Fruit fly (Drosophila melanogaster) whole organism, prepupa: ENCODE measurements around the gene Nepl12.
"Not testable (repeated sequence)": the region's sequence is repeated elsewhere in the genome, so short reads cannot be mapped to it uniquely, and the experiment has no call there.

ENCODE experiments used
- Blimp-1 ChIP-seq: fragments of 200-800 bp; sonication (Bioruptor generic); optimal IDR thresholded peaks from 3 replicates; lab custom pipeline; 2017; ENCODE audit warnings: missing biosample characterization, missing genetic modification characterization, mild to moderate bottlenecking, moderate library complexity, missing genetic modification reagents
- CG10631 ChIP-seq: fragments of 200-800 bp; sonication (Bioruptor generic); optimal IDR thresholded peaks from 2 replicates; lab custom pipeline; 2016; ENCODE audit warnings: missing biosample characterization, missing genetic modification characterization
- CG10669 ChIP-seq: fragments of 200-800 bp; sonication (Bioruptor generic); optimal IDR thresholded peaks from 3 replicates; lab custom pipeline; 2018; ENCODE audit warnings: missing biosample characterization, mild to moderate bottlenecking, missing genetic modification characterization, moderate library complexity
- CG11294 ChIP-seq: fragments of 200-800 bp; sonication (Bioruptor generic); IDR thresholded peaks from 2 replicates; pipeline ENCODE4 v1.3.6; 2022; ENCODE audit warnings: missing biosample characterization, missing genetic modification characterization
- CG11762 ChIP-seq: fragments of 200-800 bp; sonication (Bioruptor generic); optimal IDR thresholded peaks from 3 replicates; lab custom pipeline; 2016; ENCODE audit warnings: missing biosample characterization, missing genetic modification characterization; ENCODE audit not compliant: insufficient read depth
- CG11902 ChIP-seq: fragments of 200-800 bp; sonication (Bioruptor generic); optimal IDR thresholded peaks from 3 replicates; lab custom pipeline; 2016; ENCODE audit warnings: missing biosample characterization, missing genetic modification characterization
- CG15336 ChIP-seq: fragments of 200-800 bp; sonication (Bioruptor generic); IDR thresholded peaks from 2 replicates; pipeline ENCODE4 v1.3.6; 2022; ENCODE audit warnings: missing biosample characterization, missing genetic modification characterization
- CG16779 ChIP-seq: fragments of 200-800 bp; sonication (Bioruptor generic); optimal IDR thresholded peaks from 3 replicates; lab custom pipeline; 2017; ENCODE audit warnings: missing biosample characterization, mild to moderate bottlenecking, missing genetic modification characterization
- CG3032 ChIP-seq: fragments of 200-800 bp; optimal IDR thresholded peaks from 2 replicates; lab custom pipeline; 2019; ENCODE audit warnings: missing biosample characterization, mild to moderate bottlenecking, missing genetic modification characterization, moderate library complexity
- CG32006 ChIP-seq: fragments of 200-800 bp; sonication (Bioruptor generic); optimal IDR thresholded peaks from 3 replicates; lab custom pipeline; 2017; ENCODE audit warnings: missing biosample characterization, mild to moderate bottlenecking, missing genetic modification characterization
- CG3919 ChIP-seq: fragments of 200-800 bp; sonication (Bioruptor generic); optimal IDR thresholded peaks from 3 replicates; lab custom pipeline; 2016; ENCODE audit warnings: missing biosample characterization, missing genetic modification characterization
- CG6808 ChIP-seq: fragments of 200-800 bp; sonication (Bioruptor generic); optimal IDR thresholded peaks from 3 replicates; lab custom pipeline; 2017; ENCODE audit warnings: missing biosample characterization, missing genetic modification characterization, mild to moderate bottlenecking, moderate library complexity, missing genetic modification reagents
- CG7368 ChIP-seq: fragments of 200-800 bp; sonication (Bioruptor generic); optimal IDR thresholded peaks from 3 replicates; lab custom pipeline; 2016; ENCODE audit warnings: missing biosample characterization, missing genetic modification characterization
- CG8319 ChIP-seq: fragments of 200-800 bp; sonication (Bioruptor generic); optimal IDR thresholded peaks from 3 replicates; lab custom pipeline; 2016; ENCODE audit warnings: missing biosample characterization, missing genetic modification characterization
- CG8632 ChIP-seq: fragments of 200-800 bp; sonication (Bioruptor generic); optimal IDR thresholded peaks from 3 replicates; lab custom pipeline; 2016; ENCODE audit warnings: missing biosample characterization, missing genetic modification characterization
- CG9139 ChIP-seq: fragments of 200-800 bp; sonication (Bioruptor generic); optimal IDR thresholded peaks from 3 replicates; lab custom pipeline; 2017; ENCODE audit warnings: missing biosample characterization, mild to moderate bottlenecking, missing genetic modification characterization
- Eip78C ChIP-seq: fragments of 200-800 bp; sonication (Bioruptor generic); peaks from one replicate; lab custom pipeline; 2016; ENCODE audit warnings: missing biosample characterization, missing genetic modification characterization
- Eip93F ChIP-seq: fragments of 200-800 bp; sonication (Bioruptor generic); optimal IDR thresholded peaks from 2 replicates; lab custom pipeline; 2016; ENCODE audit warnings: missing biosample characterization, mild to moderate bottlenecking, missing genetic modification characterization
- Ets21C ChIP-seq: fragments of 200-800 bp; sonication (Bioruptor generic); optimal IDR thresholded peaks from 3 replicates; lab custom pipeline; 2016; ENCODE audit warnings: missing biosample characterization, missing genetic modification characterization
- Ets96B ChIP-seq: fragments of 200-800 bp; optimal IDR thresholded peaks from 2 replicates; lab custom pipeline; 2019; ENCODE audit warnings: missing biosample characterization, mild to moderate bottlenecking, missing genetic modification characterization, moderate library complexity
- Gug ChIP-seq: fragments of 200-800 bp; sonication (Bioruptor generic); IDR thresholded peaks from 2 replicates; pipeline ENCODE4 v1.3.6; 2022; ENCODE audit warnings: missing biosample characterization, missing genetic modification characterization
- Hr38 ChIP-seq: sonication (Bioruptor generic); optimal IDR thresholded peaks from 2 replicates; lab custom pipeline; 2016; ENCODE audit warnings: missing biosample characterization, missing genetic modification characterization
- Hr39 ChIP-seq: fragments of 200-800 bp; sonication (Bioruptor generic); optimal IDR thresholded peaks from 2 replicates; lab custom pipeline; 2016; ENCODE audit warnings: missing biosample characterization, missing genetic modification characterization
- Hr4 ChIP-seq: fragments of 200-800 bp; sonication (Bioruptor generic); optimal IDR thresholded peaks from 3 replicates; lab custom pipeline; 2016; ENCODE audit warnings: missing biosample characterization, missing genetic modification characterization
- Met ChIP-seq: fragments of 200-800 bp; sonication (Bioruptor generic); optimal IDR thresholded peaks from 3 replicates; lab custom pipeline; 2016; ENCODE audit warnings: missing biosample characterization, missing genetic modification characterization
- Smox ChIP-seq: fragments of 200-800 bp; sonication (Bioruptor generic); optimal IDR thresholded peaks from 3 replicates; lab custom pipeline; 2016; ENCODE audit warnings: missing biosample characterization, missing genetic modification characterization
- Sox14 ChIP-seq: fragments of 200-800 bp; sonication (Bioruptor generic); optimal IDR thresholded peaks from 3 replicates; lab custom pipeline; 2016; ENCODE audit warnings: missing biosample characterization, missing genetic modification characterization
- Sox15 ChIP-seq: fragments of 200-800 bp; sonication (Bioruptor generic); optimal IDR thresholded peaks from 3 replicates; lab custom pipeline; 2016; ENCODE audit warnings: missing biosample characterization, missing genetic modification characterization
- acj6 ChIP-seq: fragments of 200-800 bp; sonication (Bioruptor generic); optimal IDR thresholded peaks from 3 replicates; lab custom pipeline; 2016; ENCODE audit warnings: missing biosample characterization, missing genetic modification characterization
- dac ChIP-seq: fragments of 200-800 bp; sonication (Bioruptor generic); optimal IDR thresholded peaks from 2 replicates; lab custom pipeline; 2017; ENCODE audit warnings: missing biosample characterization, mild to moderate bottlenecking, missing genetic modification characterization
- dsx ChIP-seq: fragments of 200-800 bp; optimal IDR thresholded peaks from 3 replicates; lab custom pipeline; 2019; ENCODE audit warnings: missing biosample characterization, mild to moderate bottlenecking, missing genetic modification characterization, moderate library complexity; ENCODE audit not compliant: poor library complexity, severe bottlenecking
- eg ChIP-seq: fragments of 200-800 bp; sonication (Bioruptor generic); IDR thresholded peaks from 3 replicates; pipeline ENCODE4 v1.3.6; 2022; ENCODE audit warnings: missing biosample characterization, missing genetic modification characterization
- esn ChIP-seq: fragments of 200-800 bp; sonication (Bioruptor generic); optimal IDR thresholded peaks from 2 replicates; lab custom pipeline; 2016; ENCODE audit warnings: missing biosample characterization, mild to moderate bottlenecking, missing genetic modification characterization, moderate library complexity
- fd85E ChIP-seq: fragments of 200-800 bp; sonication (Bioruptor generic); optimal IDR thresholded peaks from 3 replicates; lab custom pipeline; 2016; ENCODE audit warnings: missing biosample characterization, missing genetic modification characterization
- fkh ChIP-seq: fragments of 200-800 bp; sonication (Bioruptor generic); optimal IDR thresholded peaks from 3 replicates; lab custom pipeline; 2017; ENCODE audit warnings: missing biosample characterization, mild to moderate bottlenecking, missing genetic modification characterization, moderate library complexity
- net ChIP-seq: fragments of 200-800 bp; sonication (Bioruptor generic); optimal IDR thresholded peaks from 3 replicates; lab custom pipeline; 2016; ENCODE audit warnings: missing biosample characterization, missing genetic modification characterization
- pdm3 ChIP-seq: fragments of 200-800 bp; sonication (Bioruptor generic); optimal IDR thresholded peaks from 3 replicates; lab custom pipeline; 2016; ENCODE audit warnings: missing biosample characterization, missing genetic modification characterization
- ss ChIP-seq, 2 experiments: fragments of 200-800 bp; sonication (Bioruptor generic); optimal IDR thresholded peaks; 2 replicates in 1 of 2; 3 replicates in 1 of 2; lab custom pipeline; 2017 to 2018; ENCODE audit warnings: mild to moderate bottlenecking in 2 of 2, missing biosample characterization in 2 of 2, missing genetic modification characterization in 2 of 2, moderate library complexity in 1 of 2
- svp ChIP-seq: fragments of 200-800 bp; sonication (Bioruptor generic); peaks from one replicate; lab custom pipeline; 2016; ENCODE audit warnings: missing biosample characterization, missing genetic modification characterization
- vri ChIP-seq: fragments of 200-800 bp; sonication (Bioruptor generic); optimal IDR thresholded peaks from 3 replicates; lab custom pipeline; 2016; ENCODE audit warnings: missing biosample characterization, mild to moderate bottlenecking, missing genetic modification characterization

Nepl12 gene

DNA sequence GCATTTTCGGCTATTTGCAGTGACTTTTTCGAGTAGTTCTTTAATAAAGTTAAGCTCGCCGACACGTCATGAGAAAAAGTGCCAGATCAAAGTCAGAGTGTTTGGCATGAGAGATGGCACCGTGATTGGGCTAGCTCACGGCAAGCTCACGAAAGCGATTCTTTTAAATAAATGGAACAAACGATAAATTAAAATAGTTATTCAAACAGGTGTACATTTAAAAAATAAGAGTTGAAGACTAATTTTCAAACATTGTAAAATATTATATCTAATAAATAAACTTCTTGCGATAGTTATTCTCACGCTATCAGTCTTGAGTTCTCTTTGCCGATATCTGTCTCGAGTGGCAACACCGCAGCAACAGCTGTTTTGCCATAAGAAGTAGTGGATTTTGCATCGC lies 10.1 kb downstream of the Nepl12 start, which contains the start of the genes eca and CG18542:
Gene eca, minus strand, starts transcription at position 101 of the 400 bp plus-strand sequence.
Gene CG18542, plus strand, starts transcription at position 385 of the 400 bp plus-strand sequence.
- TF ChIP-seq CG8632; CG8319; CG10631 (GFP tag; lab: Kevin White, UChicago): not testable (repeated sequence)

DNA sequence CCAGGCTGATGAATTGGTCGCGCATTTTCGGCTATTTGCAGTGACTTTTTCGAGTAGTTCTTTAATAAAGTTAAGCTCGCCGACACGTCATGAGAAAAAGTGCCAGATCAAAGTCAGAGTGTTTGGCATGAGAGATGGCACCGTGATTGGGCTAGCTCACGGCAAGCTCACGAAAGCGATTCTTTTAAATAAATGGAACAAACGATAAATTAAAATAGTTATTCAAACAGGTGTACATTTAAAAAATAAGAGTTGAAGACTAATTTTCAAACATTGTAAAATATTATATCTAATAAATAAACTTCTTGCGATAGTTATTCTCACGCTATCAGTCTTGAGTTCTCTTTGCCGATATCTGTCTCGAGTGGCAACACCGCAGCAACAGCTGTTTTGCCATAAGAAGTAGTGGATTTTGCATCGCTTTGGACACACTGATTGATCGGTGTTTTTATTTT lies 17.4 kb downstream of the Nepl12 start, which contains the start of the genes Unc-115b, p24-2 and CG32939:
Gene Unc-115b, minus strand, starts transcription at position 101 of the 455 bp plus-strand sequence.
Gene p24-2, minus strand, starts transcription at position 120 of the 455 bp plus-strand sequence.
Gene CG32939, plus strand, starts transcription at position 405 of the 455 bp plus-strand sequence.
- not testable (repeated sequence) for TF ChIP-seq CG16779 (tag; lab: Kevin White, UChicago); Smox (GFP tag; lab: Kevin White, UChicago); CG3032
- TF ChIP-seq, all 60 proteins: peak for 0; not testable (repeated sequence) for 60

DNA sequence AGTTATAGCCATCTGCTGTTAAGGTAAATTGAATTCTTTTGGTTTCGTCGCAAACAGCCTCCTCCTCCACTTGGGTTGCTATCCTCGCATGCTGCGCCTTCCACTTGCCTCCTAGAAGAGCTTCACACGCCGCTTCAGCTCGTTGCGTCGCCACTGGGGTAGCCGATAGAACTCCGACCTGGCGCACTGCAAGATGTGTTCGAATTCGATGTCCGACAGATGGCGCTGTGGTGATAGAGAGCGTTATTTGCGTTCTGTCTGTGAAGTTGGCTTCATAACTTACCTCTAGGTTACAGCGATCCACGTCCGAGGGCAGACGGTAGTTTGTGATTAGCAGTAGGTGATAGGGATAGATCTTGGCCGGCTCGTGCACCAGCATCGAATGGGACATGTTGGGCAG lies 19.7 kb downstream of the Nepl12 start:
- no peak for TF ChIP-seq Gug (GFP tag; lab: Robert Waterston, UW)
- no peak for TF ChIP-seq net
- TF ChIP-seq pdm3 (GFP tag; lab: Kevin White, UChicago), result no peak
- no peak for TF ChIP-seq Ets21C (GFP tag; lab: Kevin White, UChicago)
- TF ChIP-seq esn (GFP tag; lab: Kevin White, UChicago), result no peak
- no peak for TF ChIP-seq dac (GFP tag; lab: Kevin White, UChicago)
- TF ChIP-seq fd85E (GFP tag; lab: Kevin White, UChicago), result no peak
- TF ChIP-seq CG8319, result no peak
- TF ChIP-seq dsx (GFP tag; lab: Kevin White, UChicago), result no peak
- TF ChIP-seq Eip93F (GFP tag; lab: Kevin White, UChicago), result no peak
- TF ChIP-seq CG10669 (GFP tag; lab: Kevin White, UChicago), result no peak
- no peak for TF ChIP-seq eg
- no peak for TF ChIP-seq CG6808 (GFP tag; lab: Kevin White, UChicago)
- no peak for TF ChIP-seq CG3919

DNA sequence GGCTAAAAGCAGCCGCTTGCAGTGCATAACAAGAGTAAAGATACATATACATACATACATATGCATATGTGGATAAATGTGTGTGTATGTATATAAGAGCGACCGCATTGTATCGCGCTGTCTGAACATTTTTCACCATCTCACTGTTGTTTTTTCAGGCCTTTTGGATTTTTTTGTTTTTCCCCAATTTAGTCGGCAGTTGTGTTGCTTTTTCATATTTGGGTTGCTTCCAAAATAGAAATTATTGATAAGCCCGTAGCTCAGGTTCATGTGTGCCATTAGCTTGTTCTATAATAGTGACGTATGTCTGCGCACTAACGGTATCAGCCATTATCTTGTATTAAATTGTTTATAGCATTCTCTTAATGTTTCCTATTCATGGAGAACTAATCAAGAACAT lies 25.2 kb downstream of the Nepl12 start:
- TF ChIP-seq Ets21C (GFP tag; lab: Kevin White, UChicago) (no peak), Sox14 (GFP tag; lab: Kevin White, UChicago) (no peak), Blimp-1 (GFP tag; lab: Kevin White, UChicago) (no peak), vri (GFP tag; lab: Kevin White, UChicago) (peak; percentile 21), CG10669 (GFP tag; lab: Kevin White, UChicago) (no peak), Hr4 (GFP tag; lab: Kevin White, UChicago) (no peak), net (no peak)
- TF ChIP-seq, all 60 proteins: peak for 1

DNA sequence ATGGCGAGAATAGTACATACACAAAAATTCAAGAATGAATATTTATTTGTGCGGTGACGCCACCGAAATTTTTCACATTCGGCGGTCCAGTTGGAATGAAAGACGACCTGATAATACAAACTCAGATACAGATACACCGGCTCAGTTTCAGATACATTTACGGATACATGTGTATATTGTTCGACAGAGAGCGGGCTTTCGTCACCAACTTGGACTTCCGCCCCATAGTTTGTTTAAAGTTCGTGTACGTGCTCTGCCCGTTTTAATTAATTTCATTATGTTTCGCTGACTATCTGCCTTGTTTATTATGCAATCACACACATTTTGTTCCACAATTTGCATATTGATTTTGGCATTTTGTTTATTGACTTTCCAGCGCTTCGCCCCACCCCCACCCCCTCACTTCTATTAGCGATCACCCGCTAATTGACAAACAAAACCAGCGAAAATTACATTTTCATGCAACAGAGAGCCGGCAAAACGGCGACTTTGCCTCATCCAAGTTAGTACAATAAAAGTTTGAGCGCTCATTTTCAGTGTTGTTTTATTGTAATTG lies 25.9 kb downstream of the Nepl12 start:
- TF ChIP-seq eg, result no peak
- TF ChIP-seq Hr39 (GFP tag; lab: Kevin White, UChicago), result no peak
- no peak for TF ChIP-seq CG11762 (GFP tag; lab: Kevin White, UChicago)
- TF ChIP-seq Blimp-1 (GFP tag; lab: Kevin White, UChicago), result no peak
- TF ChIP-seq CG3919, result no peak
- no peak for TF ChIP-seq Ets96B (tag; lab: Kevin White, UChicago)
- TF ChIP-seq Ets21C (GFP tag; lab: Kevin White, UChicago), result no peak
- TF ChIP-seq Sox15 (GFP tag; lab: Kevin White, UChicago), result no peak
- TF ChIP-seq CG32006 (GFP tag; lab: Kevin White, UChicago), result no peak
- TF ChIP-seq ss (GFP tag; optimal IDR thresholded peaks at IDR 0.05; lab: Kevin White, UChicago), result no peak
- no peak for TF ChIP-seq CG11294 (GFP tag; lab: Robert Waterston, UW)
- TF ChIP-seq CG10631 (GFP tag; lab: Kevin White, UChicago), result no peak
- peak; percentile 94 for TF ChIP-seq fkh (GFP tag; lab: Kevin White, UChicago)
- peak; percentile 3 for TF ChIP-seq Met (GFP tag; lab: Kevin White, UChicago)
- no peak for TF ChIP-seq svp (GFP tag; lab: Kevin White, UChicago)
- peak; percentile 30 for TF ChIP-seq vri (GFP tag; lab: Kevin White, UChicago)
- no peak for TF ChIP-seq CG8632
- no peak for TF ChIP-seq CG8319
- TF ChIP-seq acj6 (GFP tag; lab: Kevin White, UChicago), result no peak
- no peak for TF ChIP-seq Gug (GFP tag; lab: Robert Waterston, UW)
- no peak for TF ChIP-seq net
- TF ChIP-seq pdm3 (GFP tag; lab: Kevin White, UChicago), result no peak
- TF ChIP-seq CG15336 (GFP tag; lab: Robert Waterston, UW), result no peak
- no peak for TF ChIP-seq Hr38 (GFP tag; lab: Kevin White, UChicago)
- no peak for TF ChIP-seq CG16779 (tag; lab: Kevin White, UChicago)
- no peak for TF ChIP-seq CG11902 (GFP tag; lab: Kevin White, UChicago)
- no peak for TF ChIP-seq CG7368
- no peak for TF ChIP-seq CG9139 (GFP tag; lab: Kevin White, UChicago)
- peak; percentile 49 for TF ChIP-seq Eip78C (GFP tag; lab: Kevin White, UChicago)
- TF ChIP-seq Smox (GFP tag; lab: Kevin White, UChicago), result no peak
